Worm (Caenorhabditis elegans) whole organism, L2 larva: ENCODE measurements around the gene T23B7.3.

Source experiments
- C34F6.9 ChIP-seq: fragments of 150-350 bp; optimal IDR thresholded peaks from 2 replicates; lab custom pipeline; 2014; ENCODE audit warnings: missing biosample characterization, missing genetic modification characterization
- F13H6.1 ChIP-seq: sonication (generic microtip); optimal IDR thresholded peaks from 2 replicates; lab custom pipeline; 2016; ENCODE audit warnings: missing genetic modification characterization, missing compliant biosample characterization
- R02D3.7 ChIP-seq: fragments of 150-350 bp; optimal IDR thresholded peaks from 2 replicates; lab custom pipeline; 2014; ENCODE audit warnings: missing biosample characterization, missing genetic modification characterization
- Y55F3AM.14 ChIP-seq: fragments of 200-800 bp; sonication (Bioruptor generic); optimal IDR thresholded peaks from 2 replicates; lab custom pipeline; 2018; ENCODE audit warnings: mild to moderate bottlenecking, missing genetic modification characterization, missing compliant biosample characterization
- alr-1 ChIP-seq: fragments of 150-350 bp; optimal IDR thresholded peaks from 2 replicates; lab custom pipeline; 2014; ENCODE audit warnings: missing biosample characterization, missing genetic modification characterization
- aly-2 ChIP-seq: fragments of 150-350 bp; optimal IDR thresholded peaks from 2 replicates; lab custom pipeline; 2014; ENCODE audit warnings: missing biosample characterization, missing genetic modification characterization
- ama-1 ChIP-seq: fragments of 150-350 bp; optimal IDR thresholded peaks from 2 replicates; lab custom pipeline; 2018; ENCODE audit warnings: inconsistent platforms
- blmp-1 ChIP-seq: sonication (generic microtip); optimal IDR thresholded peaks from 2 replicates; lab custom pipeline; 2017; ENCODE audit warnings: missing genetic modification characterization, mild to moderate bottlenecking, missing compliant biosample characterization, antibody characterized with exemption, moderate library complexity; ENCODE audit not compliant: insufficient read depth
- ceh-16 ChIP-seq: fragments of 150-350 bp; optimal IDR thresholded peaks from 2 replicates; lab custom pipeline; 2014; ENCODE audit warnings: missing biosample characterization, missing genetic modification characterization
- ceh-82 ChIP-seq: fragments of 150-350 bp; optimal IDR thresholded peaks from 2 replicates; lab custom pipeline; 2014; ENCODE audit warnings: missing biosample characterization, missing genetic modification characterization
- crh-2 ChIP-seq: sonication (generic microtip); optimal IDR thresholded peaks from 2 replicates; lab custom pipeline; 2017; ENCODE audit warnings: missing biosample characterization, missing genetic modification characterization
- dmd-4 ChIP-seq: sonication (generic microtip); optimal IDR thresholded peaks from 2 replicates; lab custom pipeline; 2017; ENCODE audit warnings: missing biosample characterization, missing genetic modification characterization
- elt-1 ChIP-seq: fragments of 150-350 bp; optimal IDR thresholded peaks from 2 replicates; lab custom pipeline; 2014; ENCODE audit warnings: missing biosample characterization, missing genetic modification characterization
- fos-1 ChIP-seq: fragments of 150-350 bp; optimal IDR thresholded peaks from 2 replicates; lab custom pipeline; 2014; ENCODE audit warnings: missing biosample characterization, missing genetic modification characterization
- gmeb-1 ChIP-seq: fragments of 150-350 bp; optimal IDR thresholded peaks from 2 replicates; lab custom pipeline; 2014; ENCODE audit warnings: missing biosample characterization, missing genetic modification characterization
- lin-13 ChIP-seq: fragments of 150-350 bp; optimal IDR thresholded peaks from 2 replicates; lab custom pipeline; 2014; ENCODE audit warnings: missing biosample characterization, missing genetic modification reagents, missing genetic modification characterization
- lin-39 ChIP-seq: fragments of 150-350 bp; optimal IDR thresholded peaks from 2 replicates; lab custom pipeline; 2014; ENCODE audit warnings: missing biosample characterization, missing genetic modification reagents, missing genetic modification characterization
- mab-5 ChIP-seq: fragments of 150-350 bp; optimal IDR thresholded peaks from 2 replicates; lab custom pipeline; 2014; ENCODE audit warnings: missing biosample characterization, missing genetic modification characterization
- mbf-1 ChIP-seq: sonication (generic microtip); optimal IDR thresholded peaks from 2 replicates; lab custom pipeline; 2017; ENCODE audit warnings: missing biosample characterization, missing genetic modification characterization
- nhr-11 ChIP-seq: fragments of 150-350 bp; optimal IDR thresholded peaks from 2 replicates; lab custom pipeline; 2014; ENCODE audit warnings: missing biosample characterization, missing genetic modification characterization
- nhr-12 ChIP-seq: fragments of 150-350 bp; optimal IDR thresholded peaks from 2 replicates; lab custom pipeline; 2014; ENCODE audit warnings: missing biosample characterization, missing genetic modification characterization
- nhr-129 ChIP-seq: fragments of 150-350 bp; optimal IDR thresholded peaks from 2 replicates; lab custom pipeline; 2014; ENCODE audit warnings: missing biosample characterization, missing genetic modification characterization
- nhr-21 ChIP-seq: fragments of 150-350 bp; optimal IDR thresholded peaks from 2 replicates; lab custom pipeline; 2014; ENCODE audit warnings: missing biosample characterization, missing genetic modification characterization
- nhr-23 ChIP-seq: fragments of 150-350 bp; optimal IDR thresholded peaks from 2 replicates; lab custom pipeline; 2014; ENCODE audit warnings: missing biosample characterization, missing genetic modification reagents, missing genetic modification characterization
- nhr-25 ChIP-seq: fragments of 150-350 bp; sonication (generic microtip); optimal IDR thresholded peaks from 3 replicates; lab custom pipeline; 2014; ENCODE audit warnings: missing biosample characterization, missing genetic modification characterization
- sem-4 ChIP-seq: fragments of 150-350 bp; optimal IDR thresholded peaks from 2 replicates; lab custom pipeline; 2014; ENCODE audit warnings: missing biosample characterization, missing genetic modification reagents, missing genetic modification characterization
- skn-1 ChIP-seq: sonication (generic microtip); optimal IDR thresholded peaks from 2 replicates; lab custom pipeline; 2017; ENCODE audit warnings: missing biosample characterization, missing genetic modification characterization
- sma-3 ChIP-seq: sonication (generic microtip); optimal IDR thresholded peaks from 2 replicates; lab custom pipeline; 2016; ENCODE audit warnings: missing genetic modification reagents, missing genetic modification characterization, missing compliant biosample characterization
- sma-9 ChIP-seq, 2 experiments: fragments of 150-350 bp in 1 of 2; sonication (generic microtip) in 1 of 2; optimal IDR thresholded peaks; 2 replicates each; lab custom pipeline; 2014 to 2016; ENCODE audit warnings: missing genetic modification characterization in 2 of 2, mild to moderate bottlenecking in 1 of 2, missing biosample characterization in 1 of 2, missing compliant biosample characterization in 1 of 2, missing genetic modification reagents in 1 of 2, moderate library complexity in 1 of 2
- snpc-4 ChIP-seq: fragments of 150-350 bp; optimal IDR thresholded peaks from 2 replicates; lab custom pipeline; 2014; ENCODE audit warnings: missing biosample characterization, missing genetic modification characterization
- unc-39 ChIP-seq: fragments of 150-350 bp; optimal IDR thresholded peaks from 2 replicates; lab custom pipeline; 2014; ENCODE audit warnings: missing biosample characterization, missing genetic modification characterization
- unc-55 ChIP-seq: fragments of 150-350 bp; sonication (generic microtip); optimal IDR thresholded peaks from 3 replicates; lab custom pipeline; 2014; ENCODE audit warnings: missing biosample characterization, missing genetic modification reagents, missing genetic modification characterization
- zag-1 ChIP-seq: fragments of 150-350 bp; optimal IDR thresholded peaks from 2 replicates; lab custom pipeline; 2014; ENCODE audit warnings: missing biosample characterization, missing genetic modification characterization

T23B7.3 gene

ce11 chrII:4879629-4880028 lies 29.6 kb downstream of the T23B7.3 start, which contains the start of gene gst-6:
TSS of gene gst-6 (plus strand) at chrII:4879891.
- TF ChIP-seq skn-1 (tag; lab: Kevin White, UChicago) (peak; percentile 46), sma-3 (GFP tag; lab: Kevin White, UChicago) (no peak), fos-1 (peak; percentile 61), ama-1 (lab: Kevin White, UChicago) (no peak)

- TF ChIP-seq unc-55 (peak; percentile 15), skn-1 (tag; lab: Kevin White, UChicago) (peak; percentile 94), gmeb-1 (tag; lab: Kevin White, UChicago) (peak; percentile 6), sem-4 (tag; lab: Kevin White, UChicago) (no peak), sma-9 (GFP tag; optimal IDR thresholded peaks at IDR 0.05; lab: Kevin White, UChicago) (peak; percentile 75), sma-9 (tag; optimal IDR thresholded peaks at IDR 0.05; lab: Kevin White, UChicago) (no peak), C34F6.9 (tag; lab: Kevin White, UChicago) (peak; percentile 1), aly-2 (no peak), nhr-129 (tag; lab: Kevin White, UChicago) (peak; percentile 26), nhr-25 (tag; lab: Kevin White, UChicago) (peak; percentile 62), Y55F3AM.14 (GFP tag; lab: Kevin White, UChicago) (no peak), F13H6.1 (peak; percentile 23), fos-1 (peak; percentile 64), crh-2 (tag; lab: Kevin White, UChicago) (peak; percentile 21), sma-3 (GFP tag; lab: Kevin White, UChicago) (peak; percentile 61)
Observed at ce11 chrII:4881727-4882126, 31.7 kb downstream of the T23B7.3 start, which contains the start of gene gst-7. TSS of gene gst-7 (plus strand) at chrII:4882062.

ce11 chrII:4882498-4882897 lies 32.5 kb downstream of the T23B7.3 start:
- TF ChIP-seq crh-2 (tag; lab: Kevin White, UChicago) (peak; percentile 1), fos-1 (no peak), nhr-25 (tag; lab: Kevin White, UChicago) (peak; percentile 38)

- peak; percentile 56 for TF ChIP-seq skn-1 (tag; lab: Kevin White, UChicago)
- TF ChIP-seq unc-39 (tag; lab: Kevin White, UChicago) = no peak
- no peak for TF ChIP-seq gmeb-1 (tag; lab: Kevin White, UChicago)
Observed at ce11 chrII:4883412-4883811, 33.4 kb downstream of the T23B7.3 start, which contains the start of gene gst-8. TSS of gene gst-8 (plus strand) at chrII:4883712.

- TF ChIP-seq mbf-1 (tag; lab: Kevin White, UChicago) (no peak), blmp-1 (tag; lab: Kevin White, UChicago) (no peak), fos-1 (no peak), nhr-23 (tag; lab: Kevin White, UChicago) (no peak), zag-1 (tag; lab: Kevin White, UChicago) (no peak), elt-1 (tag; lab: Kevin White, UChicago) (no peak), dmd-4 (tag; lab: Kevin White, UChicago) (no peak), Y55F3AM.14 (GFP tag; lab: Kevin White, UChicago) (no peak), lin-39 (tag; lab: Kevin White, UChicago) (no peak), alr-1 (tag; lab: Kevin White, UChicago) (no peak), nhr-11 (tag; lab: Kevin White, UChicago) (no peak)
Observed at ce11 chrII:4884403-4884802, 34.4 kb downstream of the T23B7.3 start.

ce11 chrII:4885976-4886375 lies 36.0 kb downstream of the T23B7.3 start, which contains the start of gene R05F9.7:
TSS of gene R05F9.7 (plus strand) at chrII:4886276.
- TF ChIP-seq sem-4 (tag; lab: Kevin White, UChicago) (no peak), nhr-11 (tag; lab: Kevin White, UChicago) (no peak), ceh-16 (tag; lab: Kevin White, UChicago) (no peak), unc-39 (tag; lab: Kevin White, UChicago) (no peak), lin-13 (GFP tag; lab: Kevin White, UChicago) (no peak), mab-5 (tag; lab: Kevin White, UChicago) (no peak), skn-1 (tag; lab: Kevin White, UChicago) (no peak), snpc-4 (tag; lab: Kevin White, UChicago) (no peak), alr-1 (tag; lab: Kevin White, UChicago) (no peak), nhr-129 (tag; lab: Kevin White, UChicago) (no peak), mbf-1 (tag; lab: Kevin White, UChicago) (no peak), nhr-12 (no peak), R02D3.7 (tag; lab: Kevin White, UChicago) (no peak), blmp-1 (tag; lab: Kevin White, UChicago) (no peak), sma-9 (GFP tag; optimal IDR thresholded peaks at IDR 0.05; lab: Kevin White, UChicago) (no peak), sma-9 (tag; optimal IDR thresholded peaks at IDR 0.05; lab: Kevin White, UChicago) (no peak), nhr-21 (no peak), ama-1 (lab: Kevin White, UChicago) (no peak), ceh-82 (no peak)
